Worm (Caenorhabditis elegans) whole organism, L2 larva: ENCODE data around the gene Y71H10B.1.

Experiments
- ama-1 ChIP-seq: fragments of 150-350 bp; optimal IDR thresholded peaks from 2 replicates; lab custom pipeline; 2018; ENCODE audit warnings: inconsistent platforms
- blmp-1 ChIP-seq: sonication (generic microtip); optimal IDR thresholded peaks from 2 replicates; lab custom pipeline; 2017; ENCODE audit warnings: missing genetic modification characterization, mild to moderate bottlenecking, missing compliant biosample characterization, antibody characterized with exemption, moderate library complexity; ENCODE audit not compliant: insufficient read depth
- ceh-82 ChIP-seq: fragments of 150-350 bp; optimal IDR thresholded peaks from 2 replicates; lab custom pipeline; 2014; ENCODE audit warnings: missing biosample characterization, missing genetic modification characterization
- egl-27 ChIP-seq: sonication (generic microtip); optimal IDR thresholded peaks from 3 replicates; lab custom pipeline; 2017; ENCODE audit warnings: missing biosample characterization, missing genetic modification reagents, missing genetic modification characterization
- elt-1 ChIP-seq: fragments of 150-350 bp; optimal IDR thresholded peaks from 2 replicates; lab custom pipeline; 2014; ENCODE audit warnings: missing biosample characterization, missing genetic modification characterization
- elt-3 ChIP-seq: sonication (generic microtip); optimal IDR thresholded peaks from 2 replicates; lab custom pipeline; 2017; ENCODE audit warnings: missing biosample characterization, missing genetic modification characterization
- mdl-1 ChIP-seq, 2 experiments: fragments of 150-350 bp in 1 of 2; sonication (generic microtip) in 1 of 2; optimal IDR thresholded peaks; 2 replicates each; lab custom pipeline; 2017; ENCODE audit warnings: missing biosample characterization in 2 of 2, missing genetic modification characterization in 2 of 2
- skn-1 ChIP-seq: sonication (generic microtip); optimal IDR thresholded peaks from 2 replicates; lab custom pipeline; 2017; ENCODE audit warnings: missing biosample characterization, missing genetic modification characterization
- snpc-4 ChIP-seq: fragments of 150-350 bp; optimal IDR thresholded peaks from 2 replicates; lab custom pipeline; 2014; ENCODE audit warnings: missing biosample characterization, missing genetic modification characterization
- unc-62 ChIP-seq: fragments of 150-350 bp; optimal IDR thresholded peaks from 2 replicates; lab custom pipeline; 2014; ENCODE audit warnings: missing biosample characterization, missing genetic modification reagents, missing genetic modification characterization
- ztf-11 ChIP-seq: sonication (generic microtip); optimal IDR thresholded peaks from 2 replicates; lab custom pipeline; 2017; ENCODE audit warnings: missing biosample characterization, missing genetic modification characterization

ce11 chrX:2819747-2820146 is 20.3 kb downstream of the Y71H10B.1 start:
- no peak for TF ChIP-seq unc-62 (GFP tag; lab: Kevin White, UChicago)
- no peak for TF ChIP-seq blmp-1
- TF ChIP-seq ztf-11 (tag; lab: Kevin White, UChicago): no peak
- TF ChIP-seq skn-1 (tag; lab: Kevin White, UChicago): no peak
- no peak for TF ChIP-seq ceh-82 (tag; lab: Kevin White, UChicago)
- TF ChIP-seq snpc-4 (tag; lab: Kevin White, UChicago): no peak
- TF ChIP-seq egl-27 (tag; lab: Kevin White, UChicago): no peak
- no peak for TF ChIP-seq ama-1 (lab: Kevin White, UChicago)
- no peak for TF ChIP-seq elt-3 (tag; lab: Kevin White, UChicago)
- no peak for TF ChIP-seq elt-1 (tag; lab: Kevin White, UChicago)
- TF ChIP-seq mdl-1 (tag; optimal IDR thresholded peaks at IDR 0.05; lab: Kevin White, UChicago): no peak
